Worm (Caenorhabditis elegans): ENCODE data around the gene ZK970.8.
"Not testable (repeated sequence)": the region's sequence is repeated elsewhere in the genome, so short reads cannot be mapped to it uniquely, and the experiment has no call there.

ZK970.8 gene

DNA sequence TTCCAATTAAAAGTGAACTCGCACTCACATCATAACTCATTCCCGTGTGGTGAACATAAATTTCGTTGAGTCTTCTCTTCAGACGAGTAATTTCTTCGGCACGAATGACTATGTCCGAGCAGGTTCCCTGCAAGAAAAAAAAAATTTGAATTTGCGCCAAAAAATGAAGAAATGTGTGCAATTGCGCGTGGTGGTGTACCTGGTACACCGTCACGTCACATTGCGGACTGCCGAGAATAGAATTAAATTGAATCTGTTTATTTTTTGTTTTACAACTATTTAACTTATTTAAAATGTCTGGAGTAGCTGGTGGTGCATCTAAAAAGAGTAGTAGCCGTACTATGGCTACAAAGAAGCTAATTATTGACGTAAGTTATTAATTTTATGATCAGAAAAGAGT, 8.5 kb upstream of the ZK970.8 start, which contains the start of gene mdt-22 (continued):
- TF ChIP-seq madf-8 (GFP tag; conservative IDR thresholded peaks at IDR 0.05) (peak; percentile 28; the same call in 1 of the 2 replicates), hmg-20 (GFP tag; IDR thresholded peaks at IDR 0.05) (no peak), T26A5.8 (tag; optimal IDR thresholded peaks at IDR 0.05) (peak; percentile 14), somi-1 (GFP tag; optimal IDR thresholded peaks at IDR 0.05) (no peak), hlh-12 (tag; optimal IDR thresholded peaks at IDR 0.05) (no peak), aptf-3 (GFP tag; IDR thresholded peaks at IDR 0.05) (no peak), him-1 (tag; optimal IDR thresholded peaks at IDR 0.05) (peak; percentile 74), mes-4 (tag; optimal IDR thresholded peaks at IDR 0.05) (no peak), rpc-1 (optimal IDR thresholded peaks at IDR 0.05) (no peak), rpc-1 (tag; optimal IDR thresholded peaks at IDR 0.05) (no peak), lsl-1 (GFP tag; optimal IDR thresholded peaks at IDR 0.05) (peak; percentile 64), unc-62 (GFP tag; optimal IDR thresholded peaks at IDR 0.05) (no peak), ceh-91 (GFP tag; IDR thresholded peaks at IDR 0.05) (no peak), F49E8.2 (tag; optimal IDR thresholded peaks at IDR 0.05; ENCODE audit: insufficient read depth) (peak; percentile 18), bed-1 (GFP tag; IDR thresholded peaks at IDR 0.05) (no peak), chd-7 (tag; optimal IDR thresholded peaks at IDR 0.05) (peak; percentile 70), cebp-1 (GFP tag; IDR thresholded peaks at IDR 0.05) (peak; percentile 34; the same call in 1 of the 2 replicates), cebp-1 (tag; optimal IDR thresholded peaks at IDR 0.05) (peak; percentile 74), cebp-2 (GFP tag; IDR thresholded peaks at IDR 0.05) (no peak), F37B4.10 (GFP tag; IDR thresholded peaks at IDR 0.05) (no peak), lsy-27 (tag; optimal IDR thresholded peaks at IDR 0.05; ENCODE audit: borderline replicate concordance, insufficient read depth) (no peak), hsf-1 (GFP tag; IDR thresholded peaks at IDR 0.05) (peak; percentile 58; the same call in 1 of the 2 replicates), C17E4.6 (GFP tag; IDR thresholded peaks at IDR 0.05) (peak; percentile 73), B0336.3 (GFP tag; IDR thresholded peaks at IDR 0.05) (peak; percentile 64), sdz-38 (tag; optimal IDR thresholded peaks at IDR 0.05) (no peak), Y95B8A.8 (GFP tag; IDR thresholded peaks at IDR 0.05) (0 out of 2 replicates have a peak, but pooled peaks have one; percentile 29), xnd-1 (tag; optimal IDR thresholded peaks at IDR 0.05) (peak; percentile 45), rec-8 (tag; optimal IDR thresholded peaks at IDR 0.05) (peak in 1 of 2 experiments; percentile 2), mxl-1 (tag; optimal IDR thresholded peaks at IDR 0.05) (no peak), attf-5 (GFP tag; optimal IDR thresholded peaks at IDR 0.05) (peak; percentile 64)

DNA sequence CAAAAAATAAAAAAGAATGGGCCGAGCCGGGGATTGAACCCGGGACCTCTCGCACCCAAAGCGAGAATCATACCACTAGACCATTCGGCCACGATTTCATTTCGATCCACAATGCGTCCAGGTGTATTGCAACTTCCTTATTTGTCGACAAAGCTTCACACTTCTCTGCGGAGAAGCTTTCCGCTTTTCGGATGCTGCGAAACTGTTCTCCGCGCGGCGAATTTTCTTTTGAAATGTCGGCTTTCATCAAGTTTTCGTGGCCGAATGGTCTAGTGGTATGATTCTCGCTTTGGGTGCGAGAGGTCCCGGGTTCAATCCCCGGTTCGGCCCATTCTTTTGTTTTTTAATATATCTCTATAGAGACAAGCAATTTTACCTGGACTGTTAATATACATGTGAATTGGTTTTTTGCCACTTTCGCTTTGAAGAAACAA, 7.3 kb upstream of the ZK970.8 start:
- peak; percentile 14 for TF ChIP-seq ztf-18 (tag; optimal IDR thresholded peaks at IDR 0.05)
- TF ChIP-seq dox-1 (GFP tag; IDR thresholded peaks at IDR 0.05): peak; percentile 13; the same call in 1 of the 2 replicates
- TF ChIP-seq C17E4.6 (GFP tag; IDR thresholded peaks at IDR 0.05): 0 out of 2 replicates have a peak, but pooled peaks have one; percentile 5
- peak; percentile 34; the same call in 1 of the 2 replicates for TF ChIP-seq hmg-1.2 (GFP tag; IDR thresholded peaks at IDR 0.05)
- 0 out of 2 replicates have a peak, but pooled peaks have one; percentile 16 for TF ChIP-seq ekl-4 (GFP tag; IDR thresholded peaks at IDR 0.05)
- peak; percentile 26; the same call in 1 of the 2 replicates for TF ChIP-seq F33H1.4 (GFP tag; IDR thresholded peaks at IDR 0.05)
- peak; percentile 59 for TF ChIP-seq madf-6 (GFP tag; IDR thresholded peaks at IDR 0.05)
- TF ChIP-seq pbrm-1 (GFP tag; IDR thresholded peaks at IDR 0.05): peak; percentile 34; the same call in 1 of the 2 replicates
- TF ChIP-seq B0261.1 (tag; optimal IDR thresholded peaks at IDR 0.05): peak; percentile 58
- TF ChIP-seq nhr-90 (tag; optimal IDR thresholded peaks at IDR 0.05): peak; percentile 30
- peak; percentile 33; the same call in 1 of the 2 replicates for TF ChIP-seq D2030.7 (GFP tag; IDR thresholded peaks at IDR 0.05)
- 0 out of 2 replicates have a peak, but pooled peaks have one; percentile 61 for TF ChIP-seq cebp-2 (GFP tag; IDR thresholded peaks at IDR 0.05)
- not testable (repeated sequence) for TF ChIP-seq cebp-1 (GFP tag; IDR thresholded peaks at IDR 0.05)
- peak; percentile 1 for TF ChIP-seq cebp-1 (tag; optimal IDR thresholded peaks at IDR 0.05)
- 0 out of 2 replicates have a peak, but pooled peaks have one; percentile 31 for TF ChIP-seq ceh-91 (GFP tag; IDR thresholded peaks at IDR 0.05)
- TF ChIP-seq tbp1 (GFP tag; optimal IDR thresholded peaks at IDR 0.05): peak; percentile 83
- TF ChIP-seq egl-44 (GFP tag; IDR thresholded peaks at IDR 0.05): peak; percentile 26; the same call in 1 of the 2 replicates
- TF ChIP-seq attf-3 (GFP tag; conservative IDR thresholded peaks at IDR 0.05): 0 out of 2 replicates have a peak, but pooled peaks have one; percentile 19
- peak; percentile 52 for TF ChIP-seq rpc-1 (optimal IDR thresholded peaks at IDR 0.05)
- peak; percentile 72 for TF ChIP-seq rpc-1 (tag; optimal IDR thresholded peaks at IDR 0.05)
- peak; percentile 73; the same call in 1 of the 2 replicates for TF ChIP-seq lin-26 (GFP tag; IDR thresholded peaks at IDR 0.05)
- TF ChIP-seq egrh-3 (GFP tag; IDR thresholded peaks at IDR 0.05): peak; percentile 41
